Fruit fly (Drosophila melanogaster) whole organism, embryonic: ENCODE results near the gene CG15728.

Experiments
- Ada2b ChIP-seq: fragments of 200-800 bp; sonication (Bioruptor generic); IDR thresholded peaks from 2 replicates; pipeline ENCODE4 v1.3.6; 2022; ENCODE audit warnings: missing biosample characterization, missing genetic modification characterization
- Antp ChIP-seq: fragments of 200-800 bp; sonication (Bioruptor generic); optimal IDR thresholded peaks from 3 replicates; lab custom pipeline; 2016; ENCODE audit warnings: missing biosample characterization, missing genetic modification characterization
- CG10274 ChIP-seq: fragments of 200-800 bp; sonication (Bioruptor generic); optimal IDR thresholded peaks from 3 replicates; lab custom pipeline; 2017; ENCODE audit warnings: missing biosample characterization, mild to moderate bottlenecking, missing genetic modification characterization
- CG10654 ChIP-seq: fragments of 200-800 bp; sonication (Bioruptor generic); optimal IDR thresholded peaks from 2 replicates; lab custom pipeline; 2016; ENCODE audit warnings: missing biosample characterization, missing genetic modification characterization
- CG11695 ChIP-seq: fragments of 200-800 bp; sonication (Bioruptor generic); IDR thresholded peaks from 3 replicates; pipeline ENCODE4 v1.3.6; 2022; ENCODE audit warnings: missing biosample characterization, missing genetic modification characterization
- CG12299 ChIP-seq: fragments of 200-800 bp; sonication (Bioruptor generic); optimal IDR thresholded peaks from 2 replicates; lab custom pipeline; 2018; ENCODE audit warnings: missing biosample characterization, mild to moderate bottlenecking, missing genetic modification characterization
- CG14050 ChIP-seq: fragments of 200-800 bp; sonication (Bioruptor generic); IDR thresholded peaks from 3 replicates; pipeline ENCODE4 v1.3.6; 2022; ENCODE audit warnings: missing biosample characterization, missing genetic modification characterization
- CG15479 ChIP-seq: fragments of 200-800 bp; sonication (Bioruptor generic); optimal IDR thresholded peaks from 3 replicates; lab custom pipeline; 2019; ENCODE audit warnings: missing biosample characterization, mild to moderate bottlenecking, missing genetic modification characterization, moderate library complexity
- CG15514 ChIP-seq: fragments of 200-800 bp; sonication (Bioruptor generic); optimal IDR thresholded peaks from 3 replicates; lab custom pipeline; 2017; ENCODE audit warnings: missing biosample characterization, missing genetic modification characterization, mild to moderate bottlenecking, moderate library complexity, missing genetic modification reagents
- CG17359 ChIP-seq: fragments of 200-800 bp; sonication (Bioruptor generic); optimal IDR thresholded peaks from 3 replicates; lab custom pipeline; 2018; ENCODE audit warnings: missing biosample characterization, mild to moderate bottlenecking, missing genetic modification characterization, moderate library complexity
- CG2889 ChIP-seq: fragments of 200-800 bp; sonication (Bioruptor generic); IDR thresholded peaks from 3 replicates; pipeline ENCODE4 v1.3.6; 2022; ENCODE audit warnings: missing biosample characterization, missing genetic modification characterization
- CG30403 ChIP-seq: fragments of 200-800 bp; sonication (Bioruptor generic); optimal IDR thresholded peaks from 3 replicates; lab custom pipeline; 2016; ENCODE audit warnings: missing biosample characterization, missing genetic modification characterization
- CG33557 ChIP-seq: fragments of 200-800 bp; sonication (Bioruptor generic); optimal IDR thresholded peaks from 2 replicates; lab custom pipeline; 2019; ENCODE audit warnings: missing biosample characterization, mild to moderate bottlenecking, missing genetic modification characterization, moderate library complexity
- CG4424 ChIP-seq: fragments of 200-800 bp; sonication (Bioruptor generic); optimal IDR thresholded peaks from 3 replicates; lab custom pipeline; 2016; ENCODE audit warnings: missing biosample characterization, missing genetic modification characterization
- CG4730 ChIP-seq: fragments of 200-800 bp; sonication (Bioruptor generic); IDR thresholded peaks from 2 replicates; pipeline ENCODE4 v1.3.6; 2022; ENCODE audit warnings: missing biosample characterization, missing genetic modification characterization
- CG5953 ChIP-seq: fragments of 200-800 bp; sonication (Bioruptor generic); IDR thresholded peaks from 2 replicates; pipeline ENCODE4 v1.3.6; 2022; ENCODE audit warnings: missing biosample characterization, missing genetic modification characterization
- CG6683 ChIP-seq: fragments of 200-800 bp; sonication (Bioruptor generic); optimal IDR thresholded peaks from 2 replicates; lab custom pipeline; 2017; ENCODE audit warnings: missing biosample characterization, mild to moderate bottlenecking, missing genetic modification characterization, missing genetic modification reagents
- CG8924 ChIP-seq: fragments of 200-800 bp; optimal IDR thresholded peaks from 3 replicates; lab custom pipeline; 2019; ENCODE audit warnings: missing biosample characterization, mild to moderate bottlenecking, missing genetic modification characterization, moderate library complexity
- CG8944 ChIP-seq: fragments of 200-800 bp; sonication (Bioruptor generic); optimal IDR thresholded peaks from 3 replicates; lab custom pipeline; 2016; ENCODE audit warnings: missing biosample characterization, missing genetic modification characterization
- CG9215 ChIP-seq: fragments of 200-800 bp; sonication (Bioruptor generic); IDR thresholded peaks from 2 replicates; pipeline ENCODE4 v1.3.6; 2022; ENCODE audit warnings: missing biosample characterization, missing genetic modification characterization
- Dek ChIP-seq: fragments of 200-800 bp; sonication (Bioruptor generic); optimal IDR thresholded peaks from 3 replicates; lab custom pipeline; 2019; ENCODE audit warnings: missing biosample characterization, mild to moderate bottlenecking, missing genetic modification characterization, moderate library complexity
- E2f2 ChIP-seq: fragments of 200-800 bp; sonication (Bioruptor generic); IDR thresholded peaks from 2 replicates; pipeline ENCODE4 v1.3.6; 2022; ENCODE audit warnings: missing biosample characterization, missing genetic modification characterization
- HmgZ ChIP-seq: fragments of 200-800 bp; sonication (Bioruptor generic); optimal IDR thresholded peaks from 2 replicates; lab custom pipeline; 2018; ENCODE audit warnings: missing biosample characterization, mild to moderate bottlenecking, missing genetic modification characterization
- Hr3 ChIP-seq: fragments of 200-800 bp; sonication (Bioruptor generic); optimal IDR thresholded peaks from 3 replicates; lab custom pipeline; 2016; ENCODE audit warnings: missing biosample characterization, missing genetic modification characterization
- Max ChIP-seq: fragments of 200-800 bp; sonication (Bioruptor generic); optimal IDR thresholded peaks from 2 replicates; lab custom pipeline; 2016; ENCODE audit warnings: missing biosample characterization, mild to moderate bottlenecking, missing genetic modification characterization
- Mrtf ChIP-seq: fragments of 200-800 bp; sonication (Bioruptor generic); IDR thresholded peaks from 3 replicates; pipeline ENCODE4 v1.3.6; 2022; ENCODE audit warnings: missing biosample characterization, missing genetic modification characterization
- NFAT ChIP-seq: fragments of 200-800 bp; sonication (Bioruptor generic); IDR thresholded peaks from 2 replicates; pipeline ENCODE4 v1.3.6; 2022; ENCODE audit warnings: missing biosample characterization, missing genetic modification characterization
- Rfx ChIP-seq: fragments of 200-800 bp; sonication (Bioruptor generic); IDR thresholded peaks from 2 replicates; pipeline ENCODE4 v1.3.6; 2022; ENCODE audit warnings: missing biosample characterization, missing genetic modification characterization
- Stat92E ChIP-seq, 3 experiments: fragments of >200 bp in 2 of 3; fragments of 200-800 bp in 1 of 3; sonication (Bioruptor generic) in 1 of 3; optimal IDR thresholded peaks; 2 replicates each; lab custom pipeline; 2017 to 2019; ENCODE audit warnings: missing biosample characterization in 3 of 3, missing genetic modification characterization in 3 of 3, mild to moderate bottlenecking in 1 of 3, moderate library complexity in 1 of 3
- Trl ChIP-seq, 3 experiments: fragments of >200 bp in 2 of 3; fragments of 200-800 bp in 1 of 3; sonication (Bioruptor generic) in 1 of 3; optimal IDR thresholded peaks; 2 replicates in 1 of 3; 3 replicates in 2 of 3; lab custom pipeline; 2016 to 2017; ENCODE audit warnings: missing biosample characterization in 1 of 3, missing genetic modification characterization in 1 of 3
- Xrp1 ChIP-seq: fragments of 200-800 bp; sonication (Bioruptor generic); IDR thresholded peaks from 2 replicates; pipeline ENCODE4 v1.3.6; 2022; ENCODE audit warnings: missing biosample characterization, missing genetic modification characterization
- corto ChIP-seq: fragments of 200-800 bp; sonication (Bioruptor generic); optimal IDR thresholded peaks from 2 replicates; lab custom pipeline; 2016; ENCODE audit warnings: missing biosample characterization, mild to moderate bottlenecking, missing genetic modification characterization, moderate library complexity
- da ChIP-seq: fragments of 200-800 bp; sonication (Bioruptor generic); optimal IDR thresholded peaks from 2 replicates; lab custom pipeline; 2016; ENCODE audit warnings: missing biosample characterization, missing genetic modification characterization
- disco-r ChIP-seq: fragments of 200-800 bp; sonication (Bioruptor generic); optimal IDR thresholded peaks from 2 replicates; lab custom pipeline; 2016; ENCODE audit warnings: missing biosample characterization, missing genetic modification characterization
- dmrt11E ChIP-seq: fragments of 200-800 bp; sonication (Bioruptor generic); optimal IDR thresholded peaks from 3 replicates; lab custom pipeline; 2018; ENCODE audit warnings: missing biosample characterization, mild to moderate bottlenecking, missing genetic modification characterization, moderate library complexity
- ewg ChIP-seq: fragments of 200-800 bp; sonication (Bioruptor generic); optimal IDR thresholded peaks from 3 replicates; lab custom pipeline; 2017; ENCODE audit warnings: mild to moderate bottlenecking, missing biosample characterization, missing genetic modification reagents, missing genetic modification characterization
- fd3F ChIP-seq: fragments of 200-800 bp; sonication (Bioruptor generic); optimal IDR thresholded peaks from 2 replicates; lab custom pipeline; 2018; ENCODE audit warnings: missing biosample characterization, mild to moderate bottlenecking, missing genetic modification characterization, moderate library complexity
- fu2 ChIP-seq: fragments of 200-800 bp; sonication (Bioruptor generic); optimal IDR thresholded peaks from 2 replicates; lab custom pipeline; 2016; ENCODE audit warnings: missing biosample characterization, missing genetic modification characterization
- gsb ChIP-seq: fragments of 200-800 bp; sonication (Bioruptor generic); IDR thresholded peaks from 2 replicates; pipeline ENCODE4 v1.3.6; 2022; ENCODE audit warnings: missing biosample characterization, missing genetic modification characterization
- inv ChIP-seq: fragments of 200-800 bp; sonication (Bioruptor generic); IDR thresholded peaks from 2 replicates; pipeline ENCODE4 v1.3.6; 2022; ENCODE audit warnings: missing biosample characterization, missing genetic modification characterization; ENCODE audit not compliant: partially characterized antibody
- lbe ChIP-seq: fragments of 200-800 bp; sonication (Bioruptor generic); optimal IDR thresholded peaks from 2 replicates; lab custom pipeline; 2016; ENCODE audit warnings: missing biosample characterization, mild to moderate bottlenecking, missing genetic modification characterization
- mam ChIP-seq: fragments of 200-800 bp; sonication (Bioruptor generic); optimal IDR thresholded peaks from 3 replicates; lab custom pipeline; 2016; ENCODE audit warnings: missing biosample characterization, missing genetic modification characterization
- oc ChIP-seq: fragments of 200-800 bp; sonication (Bioruptor generic); optimal IDR thresholded peaks from 2 replicates; lab custom pipeline; 2018; ENCODE audit warnings: missing biosample characterization, mild to moderate bottlenecking, missing genetic modification characterization, moderate library complexity
- p53 ChIP-seq: fragments of 200-800 bp; sonication (Bioruptor generic); optimal IDR thresholded peaks from 2 replicates; lab custom pipeline; 2016; ENCODE audit warnings: missing biosample characterization, missing genetic modification characterization
- seq ChIP-seq: fragments of 200-800 bp; sonication (Bioruptor generic); IDR thresholded peaks from 2 replicates; pipeline ENCODE4 v1.3.6; 2022; ENCODE audit warnings: missing biosample characterization, missing genetic modification characterization
- ssp ChIP-seq: fragments of 200-800 bp; sonication (Bioruptor generic); IDR thresholded peaks from 2 replicates; pipeline ENCODE4 v1.3.6; 2022; ENCODE audit warnings: missing biosample characterization, missing genetic modification characterization
- tin ChIP-seq: fragments of 200-800 bp; sonication (Bioruptor generic); optimal IDR thresholded peaks from 3 replicates; lab custom pipeline; 2016; ENCODE audit warnings: missing biosample characterization, missing genetic modification characterization
- tll ChIP-seq, 2 experiments: fragments of 200-800 bp in 1 of 2; fragments of >200 bp in 1 of 2; sonication (Bioruptor generic) in 1 of 2; optimal IDR thresholded peaks; 2 replicates each; lab custom pipeline; 2017 to 2019; ENCODE audit warnings: missing biosample characterization in 2 of 2, missing genetic modification characterization in 2 of 2, mild to moderate bottlenecking in 1 of 2, moderate library complexity in 1 of 2
- wdn ChIP-seq: fragments of 200-800 bp; sonication (Bioruptor generic); IDR thresholded peaks from 2 replicates; pipeline ENCODE4 v1.3.6; 2022; ENCODE audit warnings: missing biosample characterization, missing genetic modification characterization

The CG15728 gene

dm6 chrX:12595610-12596336, 28.3 kb upstream of the CG15728 start, which contains the start of the genes CG1824 and Sec16:
Gene CG1824 (minus strand): TSS chrX:12595624.
Gene Sec16 (plus strand): TSS chrX:12596047.
- peak; percentile 24 for TF ChIP-seq mam
- TF ChIP-seq CG15479 (GFP tag; lab: Kevin White, UChicago): peak; percentile 56
- TF ChIP-seq CG11695 (GFP tag; lab: Robert Waterston, UW): 0 out of 3 replicates have a peak, but pooled peaks have one; percentile 22
- peak; percentile 56 for TF ChIP-seq CG4424 (GFP tag; lab: Kevin White, UChicago)
- peak; percentile 48 for TF ChIP-seq CG9215 (GFP tag; lab: Robert Waterston, UW)
- peak; percentile 63; the same call in 1 of the 2 replicates for TF ChIP-seq NFAT
- peak; percentile 45 for TF ChIP-seq CG8924 (tag; lab: Kevin White, UChicago)
- TF ChIP-seq CG17359 (tag; lab: Kevin White, UChicago): no peak
- TF ChIP-seq corto (GFP tag; lab: Kevin White, UChicago): no peak
- TF ChIP-seq fu2 (GFP tag; lab: Kevin White, UChicago): peak; percentile 1
- TF ChIP-seq oc: no peak
- peak; percentile 68 for TF ChIP-seq CG30403 (GFP tag; lab: Kevin White, UChicago)
- TF ChIP-seq Max: no peak
- peak; percentile 35 for TF ChIP-seq Dek
- TF ChIP-seq da (GFP tag; lab: Kevin White, UChicago): no peak
- TF ChIP-seq dmrt11E (tag; lab: Kevin White, UChicago): peak; percentile 29
- peak; percentile 42 for TF ChIP-seq ewg (GFP tag; lab: Kevin White, UChicago)
- peak; percentile 28 for TF ChIP-seq CG15514
- TF ChIP-seq CG33557 (GFP tag; lab: Kevin White, UChicago): peak; percentile 34
- peak; percentile 21; the same call in 1 of the 2 replicates for TF ChIP-seq inv (GFP tag; lab: Robert Waterston, UW)
- TF ChIP-seq Trl (optimal IDR thresholded peaks at IDR 0.05; lab: Kevin White, UChicago): no peak
- no peak for TF ChIP-seq Trl (GFP tag; optimal IDR thresholded peaks at IDR 0.05; lab: Kevin White, UChicago)
- no peak for TF ChIP-seq CG12299 (tag; lab: Kevin White, UChicago)
- TF ChIP-seq ssp (GFP tag; lab: Robert Waterston, UW): peak; percentile 22; the same call in 1 of the 2 replicates
- TF ChIP-seq lbe: no peak
- TF ChIP-seq Ada2b (GFP tag; lab: Robert Waterston, UW): no peak
- no peak for TF ChIP-seq E2f2 (GFP tag; lab: Robert Waterston, UW)
- TF ChIP-seq gsb: no peak
- TF ChIP-seq p53: no peak
- TF ChIP-seq Xrp1: peak; percentile 11; the same call in 1 of the 2 replicates
- TF ChIP-seq CG8944 (GFP tag; lab: Kevin White, UChicago): no peak
- TF ChIP-seq CG14050 (GFP tag; lab: Robert Waterston, UW): no peak
- TF ChIP-seq fd3F: peak; percentile 9
- no peak for TF ChIP-seq seq
- no peak for TF ChIP-seq HmgZ (tag; lab: Kevin White, UChicago)
- TF ChIP-seq tin (GFP tag; lab: Kevin White, UChicago): peak; percentile 36
- TF ChIP-seq CG4730 (GFP tag; lab: Robert Waterston, UW): no peak
- TF ChIP-seq CG10274 (GFP tag; lab: Kevin White, UChicago): peak; percentile 14
- peak; percentile 51 for TF ChIP-seq Rfx (GFP tag; lab: Robert Waterston, UW)
- no peak for TF ChIP-seq Antp (GFP tag; lab: Kevin White, UChicago)
- no peak for TF ChIP-seq CG6683 (GFP tag; lab: Kevin White, UChicago)
- TF ChIP-seq CG2889 (GFP tag; lab: Robert Waterston, UW): no peak
- no peak for TF ChIP-seq Stat92E (GFP tag; optimal IDR thresholded peaks at IDR 0.05; lab: Kevin White, UChicago)
- no peak for TF ChIP-seq CG5953 (GFP tag; lab: Robert Waterston, UW)
- peak; percentile 18 for TF ChIP-seq CG10654 (GFP tag; lab: Kevin White, UChicago)
- TF ChIP-seq disco-r (GFP tag; lab: Kevin White, UChicago): no peak
- no peak for TF ChIP-seq wdn (GFP tag; lab: Robert Waterston, UW)
- TF ChIP-seq tll (GFP tag; optimal IDR thresholded peaks at IDR 0.05; lab: Kevin White, UChicago): peak in 1 of 2 experiments; percentile 18
- TF ChIP-seq Mrtf (GFP tag; lab: Robert Waterston, UW): no peak
- peak; percentile 38 for TF ChIP-seq Hr3 (GFP tag; lab: Kevin White, UChicago)
